Worm (Caenorhabditis elegans): Measurements from ENCODE around the gene emc-1.

- TF ChIP-seq nhr-11 (tag; optimal IDR thresholded peaks at IDR 0.05) (no peak), sma-9 (GFP tag; optimal IDR thresholded peaks at IDR 0.05) (no peak), sma-9 (tag; optimal IDR thresholded peaks at IDR 0.05) (no peak), egl-27 (tag; optimal IDR thresholded peaks at IDR 0.05) (no peak)
Measured at ce11 chrII:1545625-1546024, 45.5 kb upstream of the emc-1 start, which contains the start of gene K05F6.12.
